In the genomic region with DNA sequence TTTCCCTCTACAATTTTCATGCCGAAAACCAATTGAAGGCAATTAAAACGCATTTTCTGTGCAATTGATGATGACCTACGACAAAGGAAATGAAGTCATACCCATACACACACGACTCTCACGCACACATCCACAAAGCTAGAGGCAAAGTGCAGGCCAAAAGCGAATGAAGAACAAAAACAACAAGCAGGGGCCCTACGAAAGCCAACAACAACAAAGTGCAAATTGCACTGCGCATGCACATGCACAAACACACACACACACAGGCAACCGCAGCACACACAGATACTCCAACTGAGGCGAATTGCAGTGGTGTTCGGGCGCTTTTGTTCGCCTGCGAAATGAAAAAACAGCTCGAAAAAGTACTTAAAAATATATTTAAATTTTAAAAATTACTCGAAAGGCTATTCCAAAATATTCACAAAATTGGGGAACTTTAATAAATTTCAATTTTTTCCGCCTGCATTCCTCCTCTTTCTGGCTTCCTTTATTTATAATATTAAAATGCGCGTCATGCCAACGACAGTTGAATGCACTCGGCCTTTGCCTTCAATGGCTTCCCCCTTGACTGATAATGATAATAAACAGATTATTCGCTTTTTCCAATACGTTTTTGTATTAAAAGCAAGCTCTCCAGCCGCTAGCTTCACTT, we compare ENCODE assay signal across 3 fruit fly cellular contexts.
A peak's percentile ranks its signal among the peaks of the same experiment; 100 is the strongest.
TF ChIP-seq lines count a peak whose summit lies in the region.

No protein-coding gene starts in this region.

TF ChIP-seq in whole organism, adult, 20 proteins besides CTCF, POLR2A, EP300 and RAD21 (continued from another document):
- TF ChIP-seq ovo (GFP tag; optimal IDR thresholded peaks at IDR 0.05; lab: Kevin White, UChicago) (no peak), CG33017 (tag; optimal IDR thresholded peaks at IDR 0.05; lab: Kevin White, UChicago) (peak; percentile 62), CG5204 (GFP tag; optimal IDR thresholded peaks at IDR 0.05; lab: Kevin White, UChicago) (no peak)

TF ChIP-seq in whole organism, embryonic, 481 proteins besides CTCF, POLR2A, EP300 and RAD21 (continued from another document):
- TF ChIP-seq CG1832 (GFP tag; optimal IDR thresholded peaks at IDR 0.05; lab: Kevin White, UChicago) (no peak), sob (GFP tag; IDR thresholded peaks at IDR 0.05; lab: Robert Waterston, UW) (no peak), dati (GFP tag; IDR thresholded peaks at IDR 0.05; lab: Robert Waterston, UW) (no peak), croc (GFP tag; conservative IDR thresholded peaks at IDR 0.05; lab: Robert Waterston, UW) (no peak), nom (GFP tag; optimal IDR thresholded peaks at IDR 0.05; lab: Kevin White, UChicago) (peak; percentile 84), Camta (GFP tag; optimal IDR thresholded peaks at IDR 0.05; lab: Kevin White, UChicago) (no peak), cg (GFP tag; optimal IDR thresholded peaks at IDR 0.05; lab: Kevin White, UChicago) (peak; percentile 31), CG1233 (GFP tag; optimal IDR thresholded peaks at IDR 0.05; lab: Kevin White, UChicago) (no peak), CG16863 (GFP tag; optimal IDR thresholded peaks at IDR 0.05; lab: Kevin White, UChicago) (no peak), Neu2 (GFP tag; optimal IDR thresholded peaks at IDR 0.05; lab: Kevin White, UChicago; ENCODE audit: borderline replicate concordance) (no peak), CG17385 (GFP tag; optimal IDR thresholded peaks at IDR 0.05; lab: Kevin White, UChicago) (no peak), br (optimal IDR thresholded peaks at IDR 0.05; lab: Kevin White, UChicago) (no peak), CG2129 (GFP tag; IDR thresholded peaks at IDR 0.05; lab: Robert Waterston, UW; ENCODE audit: partially characterized antibody) (no peak), ac (GFP tag; optimal IDR thresholded peaks at IDR 0.05; lab: Kevin White, UChicago) (no peak), Atf3 (GFP tag; optimal IDR thresholded peaks at IDR 0.05; lab: Kevin White, UChicago) (no peak), CG9609 (GFP tag; optimal IDR thresholded peaks at IDR 0.05; lab: Kevin White, UChicago) (no peak), GATAe (GFP tag; conservative IDR thresholded peaks at IDR 0.05; lab: Robert Waterston, UW) (no peak), Lpt (GFP tag; optimal IDR thresholded peaks at IDR 0.05; lab: Kevin White, UChicago) (no peak), C15 (GFP tag; IDR thresholded peaks at IDR 0.05; lab: Robert Waterston, UW) (no peak), ewg (GFP tag; optimal IDR thresholded peaks at IDR 0.05; lab: Kevin White, UChicago) (no peak), CG4424 (GFP tag; optimal IDR thresholded peaks at IDR 0.05; lab: Kevin White, UChicago) (no peak), repo (GFP tag; optimal IDR thresholded peaks at IDR 0.05; lab: Kevin White, UChicago) (no peak), Dip3 (GFP tag; optimal IDR thresholded peaks at IDR 0.05; lab: Kevin White, UChicago) (no peak), CG14860 (GFP tag; IDR thresholded peaks at IDR 0.05; lab: Robert Waterston, UW; ENCODE audit: partially characterized antibody) (no peak), CG3281 (GFP tag; optimal IDR thresholded peaks at IDR 0.05; lab: Kevin White, UChicago) (no peak), tx (GFP tag; optimal IDR thresholded peaks at IDR 0.05; lab: Kevin White, UChicago) (no peak), CG13624 (GFP tag; optimal IDR thresholded peaks at IDR 0.05; lab: Kevin White, UChicago) (no peak), CG17802 (tag; optimal IDR thresholded peaks at IDR 0.05; lab: Kevin White, UChicago) (no peak), Hsf (GFP tag; optimal IDR thresholded peaks at IDR 0.05; lab: Kevin White, UChicago) (no peak), crp (GFP tag; optimal IDR thresholded peaks at IDR 0.05; lab: Kevin White, UChicago) (no peak), CG16813 (GFP tag; IDR thresholded peaks at IDR 0.05; lab: Robert Waterston, UW; ENCODE audit: partially characterized antibody) (0 out of 3 replicates have a peak, but pooled peaks have one; percentile 20), CG4360 (GFP tag; IDR thresholded peaks at IDR 0.05; lab: Robert Waterston, UW) (peak; percentile 43; the same call in 1 of the 2 replicates), CG13775 (GFP tag; optimal IDR thresholded peaks at IDR 0.05; lab: Kevin White, UChicago) (no peak), Aef1 (GFP tag; IDR thresholded peaks at IDR 0.05; lab: Robert Waterston, UW) (no peak), MTF-1 (GFP tag; optimal IDR thresholded peaks at IDR 0.05; lab: Kevin White, UChicago; ENCODE audit: borderline replicate concordance) (no peak), bab2 (GFP tag; optimal IDR thresholded peaks at IDR 0.05; lab: Kevin White, UChicago) (no peak), prd (optimal IDR thresholded peaks at IDR 0.05; lab: Kevin White, UChicago) (no peak), prd (GFP tag; IDR thresholded peaks at IDR 0.05; lab: Robert Waterston, UW) (no peak), gcm (GFP tag; optimal IDR thresholded peaks at IDR 0.05; lab: Kevin White, UChicago) (no peak), ftz-f1 (GFP tag; optimal IDR thresholded peaks at IDR 0.05; lab: Kevin White, UChicago) (no peak), CG7987 (GFP tag; optimal IDR thresholded peaks at IDR 0.05; lab: Kevin White, UChicago) (no peak), CG10979 (tag; optimal IDR thresholded peaks at IDR 0.05; lab: Kevin White, UChicago) (no peak), zfh2 (GFP tag; optimal IDR thresholded peaks at IDR 0.05; lab: Kevin White, UChicago) (no peak), HLH4C (GFP tag; IDR thresholded peaks at IDR 0.05; lab: Robert Waterston, UW; ENCODE audit: partially characterized antibody) (no peak), CG10959 (GFP tag; IDR thresholded peaks at IDR 0.05; lab: Robert Waterston, UW) (no peak), gsb (GFP tag; IDR thresholded peaks at IDR 0.05; lab: Robert Waterston, UW) (no peak), NfI (GFP tag; optimal IDR thresholded peaks at IDR 0.05; lab: Kevin White, UChicago) (no peak), CG15514 (GFP tag; optimal IDR thresholded peaks at IDR 0.05; lab: Kevin White, UChicago) (no peak), ham (GFP tag; IDR thresholded peaks at IDR 0.05; lab: Robert Waterston, UW) (no peak), Hr78 (GFP tag; optimal IDR thresholded peaks at IDR 0.05; lab: Kevin White, UChicago) (no peak), B-H1 (GFP tag; IDR thresholded peaks at IDR 0.05; lab: Robert Waterston, UW) (no peak), Drgx (GFP tag; IDR thresholded peaks at IDR 0.05; lab: Robert Waterston, UW) (peak; percentile 40; the same call in 1 of the 2 replicates)

TF ChIP-seq in whole organism, prepupa, 60 proteins besides CTCF, POLR2A, EP300 and RAD21 (continued from another document):
- TF ChIP-seq Sox102F (GFP tag; optimal IDR thresholded peaks at IDR 0.05; lab: Kevin White, UChicago) = peak; percentile 44
- no peak for TF ChIP-seq Ets21C (GFP tag; optimal IDR thresholded peaks at IDR 0.05; lab: Kevin White, UChicago)
- TF ChIP-seq CG4318 (GFP tag; optimal IDR thresholded peaks at IDR 0.05; lab: Kevin White, UChicago) = no peak
- TF ChIP-seq CG11902 (GFP tag; optimal IDR thresholded peaks at IDR 0.05; lab: Kevin White, UChicago) = no peak
- TF ChIP-seq CG6808 (GFP tag; optimal IDR thresholded peaks at IDR 0.05; lab: Kevin White, UChicago) = peak; percentile 74
- peak; percentile 53 for TF ChIP-seq Eip93F (GFP tag; optimal IDR thresholded peaks at IDR 0.05; lab: Kevin White, UChicago)
- TF ChIP-seq CG10669 (GFP tag; optimal IDR thresholded peaks at IDR 0.05; lab: Kevin White, UChicago) = peak; percentile 27
- TF ChIP-seq CG3032 (tag; optimal IDR thresholded peaks at IDR 0.05; lab: Kevin White, UChicago) = peak; percentile 35
- no peak for TF ChIP-seq pdm3 (GFP tag; optimal IDR thresholded peaks at IDR 0.05; lab: Kevin White, UChicago)
- no peak for TF ChIP-seq CG6792 (GFP tag; optimal IDR thresholded peaks at IDR 0.05; lab: Kevin White, UChicago)
- peak; percentile 13 for TF ChIP-seq Ets96B (tag; optimal IDR thresholded peaks at IDR 0.05; lab: Kevin White, UChicago)
- TF ChIP-seq vri (GFP tag; optimal IDR thresholded peaks at IDR 0.05; lab: Kevin White, UChicago) = no peak
- TF ChIP-seq Gug (GFP tag; IDR thresholded peaks at IDR 0.05; lab: Robert Waterston, UW) = no peak
- no peak for TF ChIP-seq fd59A (GFP tag; optimal IDR thresholded peaks at IDR 0.05; lab: Kevin White, UChicago)
- peak; percentile 58 for TF ChIP-seq Sox14 (GFP tag; optimal IDR thresholded peaks at IDR 0.05; lab: Kevin White, UChicago)
- peak; percentile 47 for TF ChIP-seq CG6276 (GFP tag; optimal IDR thresholded peaks at IDR 0.05; lab: Kevin White, UChicago)
- no peak for TF ChIP-seq Blimp-1 (GFP tag; optimal IDR thresholded peaks at IDR 0.05; lab: Kevin White, UChicago)
- TF ChIP-seq CG8319 (GFP tag; optimal IDR thresholded peaks at IDR 0.05; lab: Kevin White, UChicago) = no peak
- no peak for TF ChIP-seq CG7368 (GFP tag; optimal IDR thresholded peaks at IDR 0.05; lab: Kevin White, UChicago)
- no peak for TF ChIP-seq Hr4 (GFP tag; optimal IDR thresholded peaks at IDR 0.05; lab: Kevin White, UChicago)
- no peak for TF ChIP-seq dac (GFP tag; optimal IDR thresholded peaks at IDR 0.05; lab: Kevin White, UChicago)
- TF ChIP-seq Sox15 (GFP tag; optimal IDR thresholded peaks at IDR 0.05; lab: Kevin White, UChicago) = no peak
- TF ChIP-seq eg (GFP tag; IDR thresholded peaks at IDR 0.05; lab: Robert Waterston, UW) = peak; percentile 69; the same call in 2 of the 3 replicates
- TF ChIP-seq CG3919 (GFP tag; optimal IDR thresholded peaks at IDR 0.05; lab: Kevin White, UChicago) = peak; percentile 31
- TF ChIP-seq Hr38 (GFP tag; optimal IDR thresholded peaks at IDR 0.05; lab: Kevin White, UChicago) = no peak
- TF ChIP-seq Met (GFP tag; optimal IDR thresholded peaks at IDR 0.05; lab: Kevin White, UChicago) = peak; percentile 11
- no peak for TF ChIP-seq CG31627 (GFP tag; optimal IDR thresholded peaks at IDR 0.05; lab: Kevin White, UChicago)
- TF ChIP-seq svp (GFP tag; lab: Kevin White, UChicago) = peak; percentile 95
- TF ChIP-seq OdsH (GFP tag; optimal IDR thresholded peaks at IDR 0.05; lab: Kevin White, UChicago) = no peak
- TF ChIP-seq net (GFP tag; optimal IDR thresholded peaks at IDR 0.05; lab: Kevin White, UChicago) = peak; percentile 17
- no peak for TF ChIP-seq esn (GFP tag; optimal IDR thresholded peaks at IDR 0.05; lab: Kevin White, UChicago)
- no peak for TF ChIP-seq CG11294 (GFP tag; IDR thresholded peaks at IDR 0.05; lab: Robert Waterston, UW)
- peak; percentile 11 for TF ChIP-seq spab (GFP tag; optimal IDR thresholded peaks at IDR 0.05; lab: Kevin White, UChicago)
- peak; percentile 57 for TF ChIP-seq CG1621 (tag; optimal IDR thresholded peaks at IDR 0.05; lab: Kevin White, UChicago)
- no peak for TF ChIP-seq cyc (GFP tag; optimal IDR thresholded peaks at IDR 0.05; lab: Kevin White, UChicago)
- TF ChIP-seq Smox (GFP tag; optimal IDR thresholded peaks at IDR 0.05; lab: Kevin White, UChicago) = no peak
- TF ChIP-seq Eip78C (GFP tag; lab: Kevin White, UChicago) = peak; percentile 57
- no peak for TF ChIP-seq CG11762 (GFP tag; optimal IDR thresholded peaks at IDR 0.05; lab: Kevin White, UChicago; ENCODE audit: insufficient read depth)
- TF ChIP-seq CG8632 (GFP tag; optimal IDR thresholded peaks at IDR 0.05; lab: Kevin White, UChicago) = peak; percentile 5
- no peak for TF ChIP-seq Hr39 (GFP tag; optimal IDR thresholded peaks at IDR 0.05; lab: Kevin White, UChicago)
- TF ChIP-seq CG6854 (GFP tag; optimal IDR thresholded peaks at IDR 0.05; lab: Kevin White, UChicago) = peak; percentile 1
- no peak for TF ChIP-seq lz (GFP tag; optimal IDR thresholded peaks at IDR 0.05; lab: Kevin White, UChicago)
- TF ChIP-seq CG9139 (GFP tag; optimal IDR thresholded peaks at IDR 0.05; lab: Kevin White, UChicago) = peak; percentile 61
